Worm (Caenorhabditis elegans) whole organism, L4 larva: Measurements from ENCODE around the gene set-12.

ENCODE experiments used
- F26F4.8 ChIP-seq: fragments of 200-800 bp; sonication (Bioruptor generic); conservative IDR thresholded peaks from 2 replicates; pipeline ENCODE4 v1.3.6; 2022; ENCODE audit warnings: missing genetic modification characterization, missing compliant biosample characterization
- F49E8.2 ChIP-seq: sonication (generic microtip); optimal IDR thresholded peaks from 2 replicates; lab custom pipeline; 2016; ENCODE audit warnings: missing compliant biosample characterization, mild to moderate bottlenecking, missing genetic modification characterization, borderline replicate concordance
- R02D3.7 ChIP-seq: fragments of 150-350 bp; sonication (generic microtip); optimal IDR thresholded peaks from 3 replicates; lab custom pipeline; 2014; ENCODE audit warnings: missing biosample characterization, missing genetic modification characterization
- Y48G9A.11 ChIP-seq: fragments of 200-800 bp; sonication (Bioruptor generic); IDR thresholded peaks from 2 replicates; pipeline ENCODE4 v1.3.6; 2022; ENCODE audit warnings: missing genetic modification reagents, missing genetic modification characterization, missing compliant biosample characterization
- aha-1 ChIP-seq: fragments of 150-350 bp; peaks from one replicate; lab custom pipeline; 2014; ENCODE audit warnings: missing biosample characterization, missing genetic modification characterization
- arid-1 ChIP-seq: fragments of 200-800 bp; sonication (Bioruptor generic); conservative IDR thresholded peaks from 2 replicates; pipeline ENCODE4 v1.3.6; 2022; ENCODE audit warnings: missing genetic modification reagents, missing genetic modification characterization, missing compliant biosample characterization
- ceh-28 ChIP-seq: fragments of 150-350 bp; optimal IDR thresholded peaks from 2 replicates; lab custom pipeline; 2014; ENCODE audit warnings: missing biosample characterization, missing genetic modification reagents, missing genetic modification characterization
- ceh-44 ChIP-seq: fragments of 200-800 bp; sonication (Bioruptor generic); IDR thresholded peaks from 2 replicates; pipeline ENCODE4 v1.3.6; 2022; ENCODE audit warnings: missing genetic modification reagents, missing genetic modification characterization, missing compliant biosample characterization
- ceh-62 ChIP-seq: sonication (generic microtip); optimal IDR thresholded peaks from 2 replicates; lab custom pipeline; 2017; ENCODE audit warnings: missing biosample characterization, missing genetic modification characterization
- ceh-82 ChIP-seq: sonication (generic microtip); optimal IDR thresholded peaks from 2 replicates; lab custom pipeline; 2017; ENCODE audit warnings: missing biosample characterization, missing genetic modification characterization
- ctbp-1 ChIP-seq: fragments of 200-800 bp; sonication (Bioruptor generic); IDR thresholded peaks from 2 replicates; pipeline ENCODE4 v1.3.6; 2022; ENCODE audit warnings: missing genetic modification reagents, missing genetic modification characterization, missing compliant biosample characterization
- dmd-8 ChIP-seq: fragments of 200-800 bp; sonication (Bioruptor generic); IDR thresholded peaks from 2 replicates; pipeline ENCODE4 v1.3.6; 2022; ENCODE audit warnings: missing genetic modification characterization, missing compliant biosample characterization
- dmd-9 ChIP-seq: fragments of 200-800 bp; sonication (Bioruptor generic); IDR thresholded peaks from 2 replicates; pipeline ENCODE4 v1.3.6; 2022; ENCODE audit warnings: missing genetic modification reagents, missing genetic modification characterization, missing compliant biosample characterization
- dpl-1 ChIP-seq: fragments of 150-350 bp; optimal IDR thresholded peaks from 2 replicates; lab custom pipeline; 2014; ENCODE audit warnings: missing biosample characterization, missing genetic modification reagents, missing genetic modification characterization
- egl-27 ChIP-seq: sonication (generic microtip); optimal IDR thresholded peaks from 3 replicates; lab custom pipeline; 2017; ENCODE audit warnings: missing biosample characterization, missing genetic modification reagents, missing genetic modification characterization
- egl-43 ChIP-seq: fragments of 200-800 bp; sonication (Bioruptor generic); IDR thresholded peaks from 2 replicates; pipeline ENCODE4 v1.3.6; 2022; ENCODE audit warnings: missing genetic modification reagents, missing genetic modification characterization, missing compliant biosample characterization
- gei-8 ChIP-seq: fragments of 200-800 bp; sonication (Bioruptor generic); optimal IDR thresholded peaks from 2 replicates; lab custom pipeline; 2018; ENCODE audit warnings: mild to moderate bottlenecking, missing genetic modification characterization, missing compliant biosample characterization
- hlh-30 ChIP-seq: sonication (generic microtip); optimal IDR thresholded peaks from 2 replicates; lab custom pipeline; 2017; ENCODE audit warnings: antibody characterized with exemption, mild to moderate bottlenecking, missing genetic modification characterization, missing compliant biosample characterization; ENCODE audit not compliant: insufficient read depth
- lin-13 ChIP-seq: fragments of 150-350 bp; optimal IDR thresholded peaks from 2 replicates; lab custom pipeline; 2014; ENCODE audit warnings: missing biosample characterization, missing genetic modification reagents, missing genetic modification characterization
- lin-29 ChIP-seq: fragments of 200-800 bp; sonication (Bioruptor generic); IDR thresholded peaks from 2 replicates; pipeline ENCODE4 v1.3.6; 2022; ENCODE audit warnings: missing genetic modification reagents, missing genetic modification characterization, missing compliant biosample characterization
- lin-39 ChIP-seq: fragments of 150-350 bp; optimal IDR thresholded peaks from 2 replicates; lab custom pipeline; 2014; ENCODE audit warnings: missing biosample characterization, missing genetic modification reagents, missing genetic modification characterization
- lir-3 ChIP-seq: sonication (generic microtip); optimal IDR thresholded peaks from 2 replicates; lab custom pipeline; 2016; ENCODE audit warnings: mild to moderate bottlenecking, missing genetic modification characterization, missing compliant biosample characterization
- madf-5 ChIP-seq, 2 experiments: fragments of 200-800 bp; sonication (Bioruptor generic); IDR thresholded peaks; 2 replicates each; pipeline ENCODE4 v1.3.6; 2022; ENCODE audit warnings: missing compliant biosample characterization in 2 of 2, missing genetic modification characterization in 2 of 2
- madf-9 ChIP-seq: fragments of 200-800 bp; sonication (Bioruptor generic); conservative IDR thresholded peaks from 2 replicates; pipeline ENCODE4 v1.3.6; 2022; ENCODE audit warnings: missing genetic modification reagents, missing genetic modification characterization, missing compliant biosample characterization
- mdl-1 ChIP-seq, 2 experiments: fragments of 150-350 bp in 1 of 2; sonication (generic microtip) in 1 of 2; optimal IDR thresholded peaks; 2 replicates each; lab custom pipeline; 2014 to 2017; ENCODE audit warnings: missing biosample characterization in 2 of 2, missing genetic modification characterization in 2 of 2
- mxl-3 ChIP-seq: fragments of 200-800 bp; sonication (Bioruptor generic); optimal IDR thresholded peaks from 2 replicates; lab custom pipeline; 2018; ENCODE audit warnings: mild to moderate bottlenecking, missing genetic modification characterization, missing compliant biosample characterization
- nhr-10 ChIP-seq: fragments of 150-350 bp; optimal IDR thresholded peaks from 2 replicates; lab custom pipeline; 2014; ENCODE audit warnings: missing biosample characterization, missing genetic modification characterization
- nhr-102 ChIP-seq: sonication (generic microtip); optimal IDR thresholded peaks from 2 replicates; lab custom pipeline; 2016; ENCODE audit warnings: mild to moderate bottlenecking, missing genetic modification characterization, moderate library complexity, missing compliant biosample characterization
- nhr-11 ChIP-seq: fragments of 150-350 bp; optimal IDR thresholded peaks from 2 replicates; lab custom pipeline; 2014; ENCODE audit warnings: missing biosample characterization, missing genetic modification characterization
- nhr-237 ChIP-seq: sonication (generic microtip); optimal IDR thresholded peaks from 2 replicates; lab custom pipeline; 2017; ENCODE audit warnings: missing biosample characterization, missing genetic modification characterization
- nhr-76 ChIP-seq: fragments of 150-350 bp; optimal IDR thresholded peaks from 2 replicates; lab custom pipeline; 2014; ENCODE audit warnings: missing biosample characterization, missing genetic modification characterization
- pha-4 ChIP-seq, 2 experiments: fragments of 150-350 bp in 1 of 2; fragments of 200-800 bp in 1 of 2; sonication (Bioruptor generic) in 1 of 2; IDR thresholded peaks in 1 of 2; optimal IDR thresholded peaks in 1 of 2; 2 replicates each; pipeline versions ENCODE4 v1.3.6 to Lab custom; 2014 to 2022; ENCODE audit warnings: missing genetic modification characterization in 2 of 2, missing genetic modification reagents in 2 of 2, missing biosample characterization in 1 of 2, missing compliant biosample characterization in 1 of 2
- pqm-1 ChIP-seq: sonication (generic microtip); optimal IDR thresholded peaks from 2 replicates; lab custom pipeline; 2017; ENCODE audit warnings: missing biosample characterization, missing genetic modification characterization
- sdz-12 ChIP-seq: fragments of 200-800 bp; sonication (Bioruptor generic); optimal IDR thresholded peaks from 2 replicates; lab custom pipeline; 2018; ENCODE audit warnings: mild to moderate bottlenecking, missing genetic modification characterization, missing compliant biosample characterization
- tag-97 ChIP-seq: fragments of 200-800 bp; sonication (Bioruptor generic); IDR thresholded peaks from 2 replicates; pipeline ENCODE4 v1.3.6; 2022; ENCODE audit warnings: missing genetic modification characterization, missing compliant biosample characterization
- tra-1 ChIP-seq: fragments of 200-800 bp; sonication (Bioruptor generic); IDR thresholded peaks from 2 replicates; pipeline ENCODE4 v1.3.6; 2022; ENCODE audit warnings: missing genetic modification reagents, missing genetic modification characterization, missing compliant biosample characterization
- unc-130 ChIP-seq: sonication (generic microtip); optimal IDR thresholded peaks from 2 replicates; lab custom pipeline; 2016; ENCODE audit warnings: missing genetic modification reagents, missing genetic modification characterization, missing compliant biosample characterization
- zip-2 ChIP-seq: fragments of 150-350 bp; optimal IDR thresholded peaks from 2 replicates; lab custom pipeline; 2014; ENCODE audit warnings: missing biosample characterization, missing genetic modification characterization

set-12 gene

ce11 chrX:7712887-7713286 lies 23.2 kb downstream of the set-12 start:
- no peak for TF ChIP-seq dmd-9 (GFP tag; lab: Robert Waterston, UW)
- no peak for TF ChIP-seq lin-13 (GFP tag; lab: Kevin White, UChicago)
- TF ChIP-seq egl-43: no peak
- no peak for TF ChIP-seq ceh-28 (tag; lab: Kevin White, UChicago)
- TF ChIP-seq F49E8.2: no peak
- no peak for TF ChIP-seq unc-130 (GFP tag; lab: Kevin White, UChicago)
- TF ChIP-seq hlh-30 (tag; lab: Kevin White, UChicago): no peak
- TF ChIP-seq gei-8: no peak
- no peak for TF ChIP-seq lir-3 (tag; lab: Kevin White, UChicago)
- TF ChIP-seq ceh-82: no peak
- TF ChIP-seq ctbp-1 (GFP tag; lab: Robert Waterston, UW): no peak
- TF ChIP-seq F26F4.8 (GFP tag; lab: Robert Waterston, UW): no peak
- TF ChIP-seq lin-39 (tag; lab: Kevin White, UChicago): no peak
- TF ChIP-seq pha-4 (GFP tag; IDR thresholded peaks at IDR 0.05; lab: Robert Waterston, UW): no peak
- no peak for TF ChIP-seq pha-4 (tag; optimal IDR thresholded peaks at IDR 0.05; lab: Kevin White, UChicago)
- TF ChIP-seq tag-97 (GFP tag; lab: Robert Waterston, UW): no peak

ce11 chrX:7710643-7711042 lies 25.4 kb downstream of the set-12 start, which contains the start of gene K09F5.4:
K09F5.4 (minus strand) TSS chrX:7710743.
- TF ChIP-seq nhr-237 (tag; lab: Kevin White, UChicago) (no peak), nhr-10 (tag; lab: Kevin White, UChicago) (no peak), sdz-12 (GFP tag; lab: Kevin White, UChicago) (no peak), arid-1 (no peak)

ce11 chrX:7710187-7710586 lies 25.9 kb downstream of the set-12 start:
- TF ChIP-seq hlh-30 (tag; lab: Kevin White, UChicago) (peak; percentile 20), aha-1 (tag; lab: Kevin White, UChicago) (peak; percentile 48), ceh-62 (tag; lab: Kevin White, UChicago) (no peak)

ce11 chrX:7707031-7707430 lies 29.0 kb downstream of the set-12 start, which contains the start of gene kvs-1:
kvs-1 (minus strand) TSS chrX:7707131.
- TF ChIP-seq tra-1 (GFP tag; lab: Robert Waterston, UW) (no peak), R02D3.7 (no peak), madf-9 (GFP tag; lab: Robert Waterston, UW) (no peak), nhr-76 (tag; lab: Kevin White, UChicago) (no peak), ceh-44 (GFP tag; lab: Robert Waterston, UW) (no peak), mxl-3 (no peak), mdl-1 (tag; optimal IDR thresholded peaks at IDR 0.05; lab: Kevin White, UChicago) (no peak), madf-5 (GFP tag; IDR thresholded peaks at IDR 0.05; lab: Robert Waterston, UW) (no peak), egl-43 (no peak), nhr-11 (no peak), Y48G9A.11 (GFP tag; lab: Robert Waterston, UW) (no peak), pqm-1 (tag; lab: Kevin White, UChicago) (no peak), egl-27 (tag; lab: Kevin White, UChicago) (no peak), lin-29 (GFP tag; lab: Robert Waterston, UW) (no peak), zip-2 (no peak), nhr-102 (tag; lab: Kevin White, UChicago) (no peak), dmd-8 (GFP tag; lab: Robert Waterston, UW) (no peak), dpl-1 (GFP tag; lab: Kevin White, UChicago) (no peak)
